Worm (Caenorhabditis elegans): ENCODE data around the gene K05F1.1.

- TF ChIP-seq hlh-12 (tag; optimal IDR thresholded peaks at IDR 0.05) (no peak), gei-17 (GFP tag; optimal IDR thresholded peaks at IDR 0.05) (no peak), ceh-40 (GFP tag; IDR thresholded peaks at IDR 0.05) (no peak), B0336.3 (GFP tag; IDR thresholded peaks at IDR 0.05) (no peak), unc-62 (GFP tag; optimal IDR thresholded peaks at IDR 0.05) (no peak), bed-1 (GFP tag; IDR thresholded peaks at IDR 0.05) (no peak), ztf-3 (GFP tag; optimal IDR thresholded peaks at IDR 0.05) (no peak), K12H6.12 (tag; optimal IDR thresholded peaks at IDR 0.05) (no peak), pha-4 (tag; optimal IDR thresholded peaks at IDR 0.05) (no peak), tlf-1 (GFP tag; optimal IDR thresholded peaks at IDR 0.05) (no peak), B0035.1 (tag; optimal IDR thresholded peaks at IDR 0.05) (no peak), cebp-2 (GFP tag; IDR thresholded peaks at IDR 0.05) (no peak), lin-54 (GFP tag; optimal IDR thresholded peaks at IDR 0.05) (no peak), nhr-179 (tag; optimal IDR thresholded peaks at IDR 0.05) (no peak)
Observed at ce11 chrII:5794195-5794594, 7.0 kb upstream of the K05F1.1 start, which contains the start of gene acdh-8.

Measured in whole organism, young adult.